Fruit fly (Drosophila melanogaster) whole organism, embryonic: ENCODE measurements around the gene jdp.

Experiments used
- CG16779 ChIP-seq: fragments of 200-800 bp; sonication (Bioruptor generic); IDR thresholded peaks from 2 replicates; pipeline ENCODE4 v1.3.6; 2022; ENCODE audit warnings: missing biosample characterization, missing genetic modification characterization
- CG17328 ChIP-seq: fragments of 200-800 bp; sonication (Bioruptor generic); IDR thresholded peaks from 2 replicates; pipeline ENCODE4 v1.3.6; 2022; ENCODE audit warnings: missing biosample characterization, missing genetic modification characterization
- CG8281 ChIP-seq: fragments of 200-800 bp; sonication (Bioruptor generic); optimal IDR thresholded peaks from 2 replicates; lab custom pipeline; 2018; ENCODE audit warnings: missing biosample characterization, mild to moderate bottlenecking, missing genetic modification characterization, moderate library complexity
- Vsx1 ChIP-seq: fragments of 200-800 bp; sonication (Bioruptor generic); optimal IDR thresholded peaks from 2 replicates; lab custom pipeline; 2017; ENCODE audit warnings: missing biosample characterization, mild to moderate bottlenecking, missing genetic modification characterization, missing genetic modification reagents
- ato ChIP-seq: fragments of 200-800 bp; sonication (Bioruptor generic); IDR thresholded peaks from 2 replicates; pipeline ENCODE4 v1.3.6; 2022; ENCODE audit warnings: missing biosample characterization, missing genetic modification characterization; ENCODE audit not compliant: partially characterized antibody
- hkb ChIP-seq, 2 experiments: fragments of 200-800 bp in 1 of 2; fragments of >200 bp in 1 of 2; sonication (Bioruptor generic) in 1 of 2; IDR thresholded peaks in 1 of 2; optimal IDR thresholded peaks in 1 of 2; 2 replicates each; pipeline versions ENCODE4 v1.3.6 to Lab custom; 2017 to 2022; ENCODE audit warnings: missing biosample characterization in 1 of 2, missing genetic modification characterization in 1 of 2
- nerfin-2 ChIP-seq: fragments of 200-800 bp; sonication (Bioruptor generic); IDR thresholded peaks from 2 replicates; pipeline ENCODE4 v1.3.6; 2022; ENCODE audit warnings: missing biosample characterization, missing genetic modification characterization; ENCODE audit not compliant: partially characterized antibody

- no peak for TF ChIP-seq nerfin-2
- TF ChIP-seq hkb (optimal IDR thresholded peaks at IDR 0.05; lab: Kevin White, UChicago): no peak
- TF ChIP-seq hkb (GFP tag; IDR thresholded peaks at IDR 0.05; lab: Robert Waterston, UW): no peak
- no peak for TF ChIP-seq Vsx1 (GFP tag; lab: Kevin White, UChicago)
- no peak for TF ChIP-seq CG8281 (tag; lab: Kevin White, UChicago)
- no peak for TF ChIP-seq CG16779 (GFP tag; lab: Robert Waterston, UW)
- TF ChIP-seq ato (GFP tag; lab: Robert Waterston, UW): no peak
- TF ChIP-seq CG17328 (GFP tag; lab: Robert Waterston, UW): no peak
Observed at dm6 chr3R:30467062-30467461, 59.8 kb downstream of the jdp start.
